Fruit fly (Drosophila melanogaster) whole organism, wandering third instar larva: ENCODE measurements around the gene CG6398.

ENCODE experiments used
- Hr78 ChIP-seq: fragments of >200 bp; optimal IDR thresholded peaks from 2 replicates; lab custom pipeline; 2017; ENCODE audit warnings: missing biosample characterization, missing genetic modification characterization
- Mio ChIP-seq: sonication (Bioruptor generic); optimal IDR thresholded peaks from 2 replicates; lab custom pipeline; 2016; ENCODE audit warnings: missing biosample characterization, missing genetic modification characterization
- N ChIP-seq: fragments of >200 bp; optimal IDR thresholded peaks from 2 replicates; lab custom pipeline; 2018; ENCODE audit warnings: missing biosample characterization, missing external identifiers, missing genetic modification characterization
- br ChIP-seq: fragments of 200-800 bp; sonication (Bioruptor generic); optimal IDR thresholded peaks from 2 replicates; lab custom pipeline; 2016; ENCODE audit warnings: missing biosample characterization, missing genetic modification characterization
- foxo ChIP-seq, 2 experiments: fragments of 200-800 bp; sonication (Bioruptor generic); optimal IDR thresholded peaks; 2 replicates in 1 of 2; 3 replicates in 1 of 2; lab custom pipeline; 2016 to 2017; ENCODE audit warnings: missing biosample characterization in 2 of 2, missing genetic modification characterization in 2 of 2
- jim ChIP-seq: fragments of 175-275, 200-325 bp; sonication (Bioruptor generic); optimal IDR thresholded peaks from 2 replicates; lab custom pipeline; 2016; ENCODE audit warnings: missing biosample characterization, mild to moderate bottlenecking, missing genetic modification characterization
- lola ChIP-seq: fragments of >200 bp; optimal IDR thresholded peaks from 2 replicates; lab custom pipeline; 2017; ENCODE audit warnings: missing biosample characterization, missing genetic modification characterization

DNA sequence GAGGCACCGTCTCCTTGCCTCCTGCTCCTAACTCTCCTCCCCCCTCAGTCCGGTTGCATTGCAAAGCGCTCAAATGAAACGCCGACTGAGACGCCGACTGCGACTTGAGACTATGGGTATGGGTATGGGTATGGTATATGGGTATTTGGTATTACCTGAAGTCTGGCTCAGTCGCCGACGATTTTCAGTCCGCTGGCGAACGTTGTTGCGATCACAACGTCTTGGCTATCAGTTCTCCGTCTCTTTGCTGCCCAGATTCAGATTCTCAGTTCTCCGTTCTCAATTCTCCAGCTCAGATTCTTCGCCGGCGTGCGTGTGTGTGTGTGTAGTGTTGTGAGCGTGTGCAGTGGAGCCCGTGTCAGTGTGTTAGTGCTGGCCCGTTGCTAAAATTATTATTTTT lies at the start of gene CG6398:
- TF ChIP-seq Hr78 (GFP tag; lab: Kevin White, UChicago), result no peak
- TF ChIP-seq foxo (GFP tag; optimal IDR thresholded peaks at IDR 0.05; lab: Kevin White, UChicago), result no peak
- TF ChIP-seq Mio (GFP tag; lab: Kevin White, UChicago), result no peak
- TF ChIP-seq jim (GFP tag; lab: Kevin White, UChicago), result no peak
- TF ChIP-seq br (GFP tag; lab: Kevin White, UChicago), result no peak
- TF ChIP-seq lola (GFP tag; lab: Kevin White, UChicago), result no peak
- TF ChIP-seq N (GFP tag; lab: Kevin White, UChicago), result no peak
